Worm (Caenorhabditis elegans) whole organism, young adult: Measurements from ENCODE around the gene C45B2.8.

Source experiments
- B0336.3 ChIP-seq: fragments of 200-800 bp; sonication (Bioruptor generic); IDR thresholded peaks from 2 replicates; pipeline ENCODE4 v1.3.6; 2022; ENCODE audit warnings: missing genetic modification characterization, missing compliant biosample characterization
- C17E4.6 ChIP-seq: fragments of 200-800 bp; sonication (Bioruptor generic); IDR thresholded peaks from 2 replicates; pipeline ENCODE4 v1.3.6; 2022; ENCODE audit warnings: missing genetic modification reagents, missing genetic modification characterization, missing compliant biosample characterization
- F37B4.10 ChIP-seq: fragments of 200-800 bp; sonication (Bioruptor generic); IDR thresholded peaks from 2 replicates; pipeline ENCODE4 v1.3.6; 2022; ENCODE audit warnings: missing genetic modification characterization, missing compliant biosample characterization
- Y53F4B.3 ChIP-seq: fragments of 200-800 bp; sonication (Bioruptor generic); IDR thresholded peaks from 2 replicates; pipeline ENCODE4 v1.3.6; 2022; ENCODE audit warnings: missing genetic modification reagents, missing genetic modification characterization, missing compliant biosample characterization
- ceh-79 ChIP-seq: sonication (generic microtip); optimal IDR thresholded peaks from 2 replicates; lab custom pipeline; 2017; ENCODE audit warnings: mild to moderate bottlenecking, missing genetic modification characterization, missing compliant biosample characterization
- egrh-3 ChIP-seq: fragments of 200-800 bp; sonication (Bioruptor generic); IDR thresholded peaks from 2 replicates; pipeline ENCODE4 v1.3.6; 2022; ENCODE audit warnings: missing genetic modification reagents, missing genetic modification characterization, missing compliant biosample characterization
- madf-10 ChIP-seq: sonication (generic microtip); optimal IDR thresholded peaks from 2 replicates; lab custom pipeline; 2016; ENCODE audit warnings: mild to moderate bottlenecking, missing genetic modification characterization, missing compliant biosample characterization
- madf-3 ChIP-seq: fragments of 200-800 bp; sonication (Bioruptor generic); IDR thresholded peaks from 2 replicates; pipeline ENCODE4 v1.3.6; 2022; ENCODE audit warnings: missing genetic modification reagents, missing genetic modification characterization, missing compliant biosample characterization
- nfya-1 ChIP-seq: sonication (generic microtip); optimal IDR thresholded peaks from 2 replicates; lab custom pipeline; 2017; ENCODE audit warnings: antibody characterized with exemption, missing compliant biosample characterization, missing genetic modification characterization, borderline replicate concordance; ENCODE audit not compliant: insufficient read depth
- nhr-179 ChIP-seq: sonication (generic microtip); optimal IDR thresholded peaks from 2 replicates; lab custom pipeline; 2016; ENCODE audit warnings: mild to moderate bottlenecking, missing genetic modification characterization, missing compliant biosample characterization
- rec-8 ChIP-seq, 2 experiments: sonication (generic microtip); optimal IDR thresholded peaks; 2 replicates each; lab custom pipeline; 2016; ENCODE audit warnings: mild to moderate bottlenecking in 2 of 2, missing genetic modification characterization in 2 of 2, missing genetic modification reagents in 2 of 2, missing genotype in 2 of 2, missing biosample characterization in 1 of 2, missing compliant biosample characterization in 1 of 2, moderate library complexity in 1 of 2
- sea-2 ChIP-seq: fragments of 200-800 bp; sonication (Bioruptor generic); IDR thresholded peaks from 2 replicates; pipeline ENCODE4 v1.3.6; 2022; ENCODE audit warnings: missing genetic modification characterization, missing compliant biosample characterization
- snpc-3.4 ChIP-seq: sonication (generic microtip); optimal IDR thresholded peaks from 2 replicates; lab custom pipeline; 2017; ENCODE audit warnings: missing genetic modification characterization, mild to moderate bottlenecking, missing compliant biosample characterization, antibody characterized with exemption, moderate library complexity, missing genotype, missing genetic modification reagents
- zfh-2 ChIP-seq: fragments of 200-800 bp; sonication (Bioruptor generic); conservative IDR thresholded peaks from 2 replicates; pipeline ENCODE4 v1.3.6; 2022; ENCODE audit warnings: missing genetic modification reagents, missing genetic modification characterization, missing compliant biosample characterization
- zim-3 ChIP-seq: sonication (generic microtip); optimal IDR thresholded peaks from 2 replicates; lab custom pipeline; 2017; ENCODE audit warnings: mild to moderate bottlenecking, missing genetic modification characterization, moderate library complexity, missing compliant biosample characterization

The C45B2.8 gene

DNA sequence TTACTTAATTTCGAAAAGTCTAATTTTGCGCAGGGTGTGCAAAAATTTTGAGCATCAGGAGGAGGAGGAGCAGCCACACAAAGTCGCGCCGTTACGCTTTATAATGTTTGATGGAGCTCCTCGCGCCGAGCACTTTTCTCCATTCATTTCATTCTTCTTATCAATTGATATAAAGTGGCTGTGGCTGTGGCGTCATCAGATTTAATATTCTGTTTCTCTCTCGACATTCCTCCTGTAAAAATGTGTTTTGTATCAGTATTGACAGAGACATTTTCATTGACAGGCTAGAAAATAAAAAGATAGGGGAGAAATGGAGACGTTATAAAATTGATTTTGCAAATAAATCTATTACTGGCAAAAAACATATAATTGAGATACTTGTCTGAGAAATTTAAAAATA, 41.5 kb downstream of the C45B2.8 start (continued):
- peak; percentile 47; the same call in 1 of the 2 replicates for TF ChIP-seq B0336.3 (GFP tag; lab: Robert Waterston, UW)
- no peak for TF ChIP-seq nhr-179 (tag; lab: Kevin White, UChicago)
- TF ChIP-seq snpc-3.4: no peak

DNA sequence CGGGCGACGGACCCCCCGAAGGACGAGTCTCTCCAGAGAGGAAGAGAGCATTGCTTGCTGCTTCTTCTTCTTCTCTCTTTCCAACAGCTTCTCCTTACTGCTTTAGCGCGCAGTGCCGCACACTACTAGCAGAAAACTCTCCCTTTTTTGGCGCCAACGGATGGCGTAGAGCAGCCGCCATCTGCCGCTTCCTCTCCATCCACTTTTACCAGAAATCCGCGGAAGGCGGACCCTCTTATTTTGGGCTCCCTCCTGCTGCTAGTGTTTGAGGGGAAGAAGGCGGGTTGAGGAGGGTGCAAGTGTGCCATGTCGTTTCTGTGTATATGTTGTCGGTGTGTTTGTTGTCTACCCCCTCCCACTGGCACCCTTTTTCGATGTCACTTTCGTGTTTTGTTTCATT, 46.6 kb downstream of the C45B2.8 start:
- 0 out of 2 replicates have a peak, but pooled peaks have one; percentile 35 for TF ChIP-seq madf-3
- no peak for TF ChIP-seq F37B4.10 (GFP tag; lab: Robert Waterston, UW)
- peak; percentile 92 for TF ChIP-seq zfh-2 (GFP tag; lab: Robert Waterston, UW)
- TF ChIP-seq Y53F4B.3 (GFP tag; lab: Robert Waterston, UW): no peak
- TF ChIP-seq madf-10 (tag; lab: Kevin White, UChicago): no peak
- TF ChIP-seq ceh-79: no peak
- TF ChIP-seq egrh-3: peak; percentile 47
- no peak for TF ChIP-seq rec-8 (tag; optimal IDR thresholded peaks at IDR 0.05; lab: Kevin White, UChicago)
- TF ChIP-seq zim-3: no peak
- TF ChIP-seq C17E4.6 (GFP tag; lab: Robert Waterston, UW): no peak
- no peak for TF ChIP-seq nfya-1 (tag; lab: Kevin White, UChicago)
- no peak for TF ChIP-seq sea-2 (GFP tag; lab: Robert Waterston, UW)
